Fruit fly (Drosophila melanogaster): ENCODE measurements around the gene CG7131.

The CG7131 gene

DNA sequence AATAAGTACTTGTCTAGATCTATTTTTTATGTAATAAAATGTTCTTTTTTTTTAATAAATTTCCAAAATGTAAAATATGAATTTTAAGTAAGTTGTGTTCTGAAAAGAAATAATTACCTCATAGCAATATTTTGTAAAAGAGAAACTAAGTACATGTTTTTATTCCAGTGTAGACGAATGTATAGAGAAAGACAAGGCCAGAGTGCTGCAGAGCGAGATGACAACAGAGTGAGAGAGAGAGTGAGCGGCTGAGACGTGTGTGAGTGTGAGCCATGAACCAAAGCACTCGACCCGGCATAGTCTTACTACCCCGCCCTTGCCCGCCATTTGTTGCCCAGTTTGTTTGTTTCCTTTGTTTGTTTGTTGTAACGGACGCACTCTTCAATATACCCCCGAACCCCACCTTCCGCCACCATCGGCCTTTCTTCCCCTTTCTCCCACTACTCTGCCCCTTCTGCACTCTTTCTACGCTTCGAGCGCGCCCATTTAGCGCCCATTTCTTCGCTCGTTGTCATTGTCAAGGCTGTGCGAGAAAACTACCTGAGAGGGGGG lies 22.9 kb upstream of the CG7131 start (continued):
- TF ChIP-seq CG17186 (GFP tag; optimal IDR thresholded peaks at IDR 0.05) = peak; percentile 44
- TF ChIP-seq shn (GFP tag; optimal IDR thresholded peaks at IDR 0.05) = peak; percentile 2
- TF ChIP-seq MTF-1 (GFP tag; optimal IDR thresholded peaks at IDR 0.05; ENCODE audit: borderline replicate concordance) = peak; percentile 73
- TF ChIP-seq Hr3 (GFP tag; optimal IDR thresholded peaks at IDR 0.05) = peak; percentile 4
- TF ChIP-seq CG15514 (GFP tag; optimal IDR thresholded peaks at IDR 0.05) = peak; percentile 51
- TF ChIP-seq Bdp1 (GFP tag; optimal IDR thresholded peaks at IDR 0.05) = no peak
- TF ChIP-seq ewg (GFP tag; optimal IDR thresholded peaks at IDR 0.05) = peak; percentile 64
- TF ChIP-seq bab2 (GFP tag; optimal IDR thresholded peaks at IDR 0.05) = peak; percentile 33
- TF ChIP-seq trem (tag; optimal IDR thresholded peaks at IDR 0.05) = no peak
- no peak for TF ChIP-seq CG5245 (GFP tag; optimal IDR thresholded peaks at IDR 0.05)
- peak in 1 of 3 experiments; percentile 88 for TF ChIP-seq lola (GFP tag; optimal IDR thresholded peaks at IDR 0.05)
- TF ChIP-seq CG3726 (GFP tag; IDR thresholded peaks at IDR 0.05) = no peak
- TF ChIP-seq tll (GFP tag; optimal IDR thresholded peaks at IDR 0.05) = no peak
- TF ChIP-seq CG30403 (GFP tag; optimal IDR thresholded peaks at IDR 0.05) = peak; percentile 66
- TF ChIP-seq chif (GFP tag; optimal IDR thresholded peaks at IDR 0.05) = peak in 1 of 2 experiments; percentile 2
- TF ChIP-seq CG43689 (GFP tag; IDR thresholded peaks at IDR 0.05) = no peak
- no peak for TF ChIP-seq lov (optimal IDR thresholded peaks at IDR 0.05)
- TF ChIP-seq lov (GFP tag; IDR thresholded peaks at IDR 0.05) = 0 out of 3 replicates have a peak, but pooled peaks have one; percentile 38
- peak; percentile 78 for TF ChIP-seq lab (GFP tag; optimal IDR thresholded peaks at IDR 0.05)
- peak; percentile 50; the same call in 1 of the 2 replicates for TF ChIP-seq CG32532 (GFP tag; IDR thresholded peaks at IDR 0.05)
- peak; percentile 27 for TF ChIP-seq Dek (tag; optimal IDR thresholded peaks at IDR 0.05)
- TF ChIP-seq CG3838 (GFP tag; optimal IDR thresholded peaks at IDR 0.05) = peak; percentile 51
- TF ChIP-seq CG16815 (GFP tag; optimal IDR thresholded peaks at IDR 0.05) = peak; percentile 44
- TF ChIP-seq CG18476 (GFP tag; optimal IDR thresholded peaks at IDR 0.05) = peak; percentile 3
- 0 out of 3 replicates have a peak, but pooled peaks have one; percentile 36 for TF ChIP-seq Aef1 (GFP tag; IDR thresholded peaks at IDR 0.05)
- peak; percentile 92 for TF ChIP-seq CG12769 (tag; optimal IDR thresholded peaks at IDR 0.05)
- no peak for TF ChIP-seq pan (optimal IDR thresholded peaks at IDR 0.05)
- peak in 1 of 2 experiments; percentile 14 for TF ChIP-seq pan (GFP tag; optimal IDR thresholded peaks at IDR 0.05 in 1 of 2, IDR thresholded peaks at IDR 0.05 in 1 of 2)
- TF ChIP-seq CG18011 (GFP tag; optimal IDR thresholded peaks at IDR 0.05) = peak; percentile 24
- peak; percentile 75 for TF ChIP-seq ara (GFP tag; IDR thresholded peaks at IDR 0.05)
- TF ChIP-seq NfI (GFP tag; optimal IDR thresholded peaks at IDR 0.05) = peak; percentile 15
- TF ChIP-seq tgo (GFP tag; IDR thresholded peaks at IDR 0.05) = no peak
- peak; percentile 29; the same call in 1 of the 2 replicates for TF ChIP-seq CG8765 (GFP tag; IDR thresholded peaks at IDR 0.05)
- 0 out of 2 replicates have a peak, but pooled peaks have one; percentile 16 for TF ChIP-seq CG32772 (GFP tag; IDR thresholded peaks at IDR 0.05)
- no peak for TF ChIP-seq Six4 (GFP tag; optimal IDR thresholded peaks at IDR 0.05)
- peak; percentile 59 for TF ChIP-seq Fer1 (GFP tag; optimal IDR thresholded peaks at IDR 0.05)
- TF ChIP-seq emc (GFP tag; optimal IDR thresholded peaks at IDR 0.05) = no peak
- TF ChIP-seq CG17568 (GFP tag; optimal IDR thresholded peaks at IDR 0.05) = peak; percentile 53
- no peak for TF ChIP-seq dm (GFP tag; optimal IDR thresholded peaks at IDR 0.05)
- TF ChIP-seq CG1647 (GFP tag; optimal IDR thresholded peaks at IDR 0.05) = peak; percentile 25
- peak; percentile 18 for TF ChIP-seq CG4820 (GFP tag; optimal IDR thresholded peaks at IDR 0.05)
- TF ChIP-seq CG12104 (GFP tag; optimal IDR thresholded peaks at IDR 0.05) = peak; percentile 31
- TF ChIP-seq Hey (tag; optimal IDR thresholded peaks at IDR 0.05) = peak; percentile 45
- TF ChIP-seq CG15479 (GFP tag; optimal IDR thresholded peaks at IDR 0.05) = no peak
- no peak for TF ChIP-seq Opbp (GFP tag; IDR thresholded peaks at IDR 0.05; ENCODE audit: partially characterized antibody)
- no peak for TF ChIP-seq Tbp (GFP tag; optimal IDR thresholded peaks at IDR 0.05)
- no peak for TF ChIP-seq tap (tag; optimal IDR thresholded peaks at IDR 0.05)
- TF ChIP-seq zen (tag; optimal IDR thresholded peaks at IDR 0.05) = no peak
- no peak for TF ChIP-seq CG15073 (GFP tag; optimal IDR thresholded peaks at IDR 0.05)

Measured in whole organism, embryonic.